Worm (Caenorhabditis elegans) whole organism, L3 larva: ENCODE measurements around the gene T18D3.1.

Source experiments
- R02D3.7 ChIP-seq: fragments of 150-350 bp; optimal IDR thresholded peaks from 2 replicates; lab custom pipeline; 2014; ENCODE audit warnings: missing biosample characterization, missing genetic modification characterization
- ZK546.5 ChIP-seq: sonication (generic microtip); optimal IDR thresholded peaks from 2 replicates; lab custom pipeline; 2017; ENCODE audit warnings: missing biosample characterization, missing genetic modification characterization
- aly-2 ChIP-seq: fragments of 150-350 bp; optimal IDR thresholded peaks from 2 replicates; lab custom pipeline; 2014; ENCODE audit warnings: missing biosample characterization, missing genetic modification characterization
- ceh-16 ChIP-seq: sonication (generic microtip); optimal IDR thresholded peaks from 2 replicates; lab custom pipeline; 2017; ENCODE audit warnings: missing biosample characterization, missing genetic modification characterization
- ceh-28 ChIP-seq: fragments of 150-350 bp; optimal IDR thresholded peaks from 2 replicates; lab custom pipeline; 2014; ENCODE audit warnings: missing biosample characterization, missing genetic modification reagents, missing genetic modification characterization
- ceh-82 ChIP-seq: fragments of 150-350 bp; optimal IDR thresholded peaks from 2 replicates; lab custom pipeline; 2014; ENCODE audit warnings: missing biosample characterization, missing genetic modification characterization
- egl-27 ChIP-seq: sonication (generic microtip); optimal IDR thresholded peaks from 4 replicates; lab custom pipeline; 2017; ENCODE audit warnings: missing biosample characterization, missing genetic modification reagents, missing genetic modification characterization
- egl-5 ChIP-seq: fragments of 150-350 bp; optimal IDR thresholded peaks from 2 replicates; lab custom pipeline; 2017; ENCODE audit warnings: missing biosample characterization, missing genetic modification reagents, missing genetic modification characterization, inconsistent platforms
- elt-1 ChIP-seq: fragments of 150-350 bp; optimal IDR thresholded peaks from 2 replicates; lab custom pipeline; 2014; ENCODE audit warnings: missing biosample characterization, missing genetic modification characterization
- elt-2 ChIP-seq: sonication (generic microtip); optimal IDR thresholded peaks from 2 replicates; lab custom pipeline; 2016; ENCODE audit warnings: missing genetic modification reagents, mild to moderate bottlenecking, missing genetic modification characterization, missing compliant biosample characterization
- elt-3 ChIP-seq, 3 experiments: fragments of 150-350 bp in 1 of 3; sonication (generic microtip) in 2 of 3; optimal IDR thresholded peaks; 2 replicates in 2 of 3; 4 replicates in 1 of 3; lab custom pipeline; 2014 to 2017; ENCODE audit warnings: missing biosample characterization in 3 of 3, missing genetic modification characterization in 3 of 3
- eor-1 ChIP-seq, 2 experiments: fragments of 150-350 bp; optimal IDR thresholded peaks; 2 replicates each; lab custom pipeline; 2014 to 2018; ENCODE audit warnings: missing biosample characterization in 2 of 2, missing genetic modification characterization in 2 of 2
- fkh-2 ChIP-seq: fragments of 150-350 bp; optimal IDR thresholded peaks from 2 replicates; lab custom pipeline; 2014; ENCODE audit warnings: missing biosample characterization, missing genetic modification reagents, missing genetic modification characterization
- hmg-11 ChIP-seq: sonication (generic microtip); optimal IDR thresholded peaks from 2 replicates; lab custom pipeline; 2016; ENCODE audit warnings: missing genetic modification characterization, missing compliant biosample characterization
- lin-15B ChIP-seq: fragments of 150-350 bp; optimal IDR thresholded peaks from 2 replicates; lab custom pipeline; 2014; ENCODE audit warnings: missing biosample characterization, missing genetic modification characterization
- lsy-12 ChIP-seq: sonication (generic microtip); optimal IDR thresholded peaks from 2 replicates; lab custom pipeline; 2016; ENCODE audit warnings: mild to moderate bottlenecking, missing genetic modification characterization, missing compliant biosample characterization
- mdl-1 ChIP-seq: fragments of 150-350 bp; optimal IDR thresholded peaks from 2 replicates; lab custom pipeline; 2014; ENCODE audit warnings: missing biosample characterization, missing genetic modification characterization
- mml-1 ChIP-seq: fragments of 150-350 bp; sonication (generic microtip); optimal IDR thresholded peaks from 3 replicates; lab custom pipeline; 2014; ENCODE audit warnings: missing biosample characterization, missing genetic modification characterization
- nhr-11 ChIP-seq: fragments of 150-350 bp; optimal IDR thresholded peaks from 2 replicates; lab custom pipeline; 2014; ENCODE audit warnings: missing biosample characterization, missing genetic modification characterization
- nhr-12 ChIP-seq: fragments of 150-350 bp; optimal IDR thresholded peaks from 2 replicates; lab custom pipeline; 2014; ENCODE audit warnings: missing biosample characterization, missing genetic modification characterization
- nhr-23 ChIP-seq: fragments of 150-350 bp; optimal IDR thresholded peaks from 2 replicates; lab custom pipeline; 2014; ENCODE audit warnings: missing biosample characterization, missing genetic modification reagents, missing genetic modification characterization
- nhr-25 ChIP-seq: sonication (generic microtip); optimal IDR thresholded peaks from 2 replicates; lab custom pipeline; 2017; ENCODE audit warnings: missing biosample characterization, missing genetic modification characterization
- nhr-28 ChIP-seq: fragments of 150-350 bp; optimal IDR thresholded peaks from 2 replicates; lab custom pipeline; 2014; ENCODE audit warnings: missing biosample characterization, missing genetic modification characterization
- nhr-43 ChIP-seq: sonication (generic microtip); optimal IDR thresholded peaks from 2 replicates; lab custom pipeline; 2016; ENCODE audit warnings: mild to moderate bottlenecking, missing genetic modification characterization, missing compliant biosample characterization; ENCODE audit not compliant: poor library complexity, severe bottlenecking
- nhr-76 ChIP-seq: fragments of 150-350 bp; sonication (generic microtip); optimal IDR thresholded peaks from 5 replicates; lab custom pipeline; 2014; ENCODE audit warnings: missing biosample characterization, missing genetic modification characterization
- nhr-77 ChIP-seq: fragments of 150-350 bp; optimal IDR thresholded peaks from 2 replicates; lab custom pipeline; 2014; ENCODE audit warnings: missing biosample characterization, missing genetic modification characterization
- pha-4 ChIP-seq: fragments of 150-350 bp; optimal IDR thresholded peaks from 2 replicates; lab custom pipeline; 2014; ENCODE audit warnings: missing biosample characterization, missing genetic modification reagents, missing genetic modification characterization
- pqm-1 ChIP-seq: fragments of 150-350 bp; optimal IDR thresholded peaks from 2 replicates; lab custom pipeline; 2017; ENCODE audit warnings: missing biosample characterization, missing genetic modification characterization, inconsistent platforms
- sea-2 ChIP-seq: fragments of 150-350 bp; sonication (generic microtip); optimal IDR thresholded peaks from 4 replicates; lab custom pipeline; 2014; ENCODE audit warnings: missing biosample characterization, missing genetic modification reagents, missing genetic modification characterization
- skn-1 ChIP-seq: fragments of 150-350 bp; optimal IDR thresholded peaks from 2 replicates; lab custom pipeline; 2014; ENCODE audit warnings: missing biosample characterization, missing genetic modification characterization
- tbx-2 ChIP-seq: sonication (generic microtip); optimal IDR thresholded peaks from 2 replicates; lab custom pipeline; 2016; ENCODE audit warnings: mild to moderate bottlenecking, missing genetic modification characterization, missing compliant biosample characterization
- unc-62 ChIP-seq: fragments of 150-350 bp; sonication (generic microtip); optimal IDR thresholded peaks from 4 replicates; lab custom pipeline; 2014; ENCODE audit warnings: missing biosample characterization, missing genetic modification reagents, missing genetic modification characterization
- ztf-11 ChIP-seq: fragments of 150-350 bp; optimal IDR thresholded peaks from 2 replicates; lab custom pipeline; 2014; ENCODE audit warnings: missing biosample characterization, missing genetic modification characterization
- ztf-4 ChIP-seq: fragments of 150-350 bp; optimal IDR thresholded peaks from 2 replicates; lab custom pipeline; 2014; ENCODE audit warnings: missing biosample characterization, missing genetic modification characterization

Gene T18D3.1

ce11 chrX:12422580-12422979 lies 32.0 kb upstream of the T18D3.1 start:
- TF ChIP-seq elt-3 (tag; optimal IDR thresholded peaks at IDR 0.05; lab: Kevin White, UChicago) (no peak), nhr-25 (tag; lab: Kevin White, UChicago) (peak; percentile 19), nhr-23 (tag; lab: Kevin White, UChicago) (peak; percentile 68), nhr-43 (tag; lab: Kevin White, UChicago) (peak; percentile 34), unc-62 (GFP tag; lab: Kevin White, UChicago) (peak; percentile 17)
- TF ChIP-seq, all 47 proteins: peak for 4

- TF ChIP-seq eor-1 (tag; optimal IDR thresholded peaks at IDR 0.05; lab: Kevin White, UChicago) (no peak), nhr-43 (tag; lab: Kevin White, UChicago) (peak; percentile 91), tbx-2 (peak; percentile 30), R02D3.7 (tag; lab: Kevin White, UChicago) (peak; percentile 18), ceh-28 (tag; lab: Kevin White, UChicago) (peak; percentile 61), egl-27 (tag; lab: Kevin White, UChicago) (peak; percentile 12), unc-62 (GFP tag; lab: Kevin White, UChicago) (peak; percentile 20), elt-3 (tag; optimal IDR thresholded peaks at IDR 0.05; lab: Kevin White, UChicago) (peak; percentile 42 to 88 (median 53)), aly-2 (tag; lab: Kevin White, UChicago) (no peak), nhr-76 (tag; lab: Kevin White, UChicago) (peak; percentile 80), mdl-1 (tag; lab: Kevin White, UChicago) (peak; percentile 13), nhr-23 (tag; lab: Kevin White, UChicago) (peak; percentile 80), nhr-25 (tag; lab: Kevin White, UChicago) (peak; percentile 70), pqm-1 (tag; lab: Kevin White, UChicago) (no peak)
These were observed 29.1 kb upstream of the T18D3.1 start, which contains the start of gene T24D3.2 for ce11 chrX:12425427-12425826. Gene T24D3.2, plus strand, starts transcription at chrX:12425730.

ce11 chrX:12430309-12430708 lies 24.2 kb upstream of the T18D3.1 start, which contains the start of gene med-1:
Gene med-1, plus strand, starts transcription at chrX:12430609.
- TF ChIP-seq ztf-11 (tag; lab: Kevin White, UChicago): no peak
- no peak for TF ChIP-seq nhr-76 (tag; lab: Kevin White, UChicago)
- no peak for TF ChIP-seq lsy-12 (tag; lab: Kevin White, UChicago)
- no peak for TF ChIP-seq ceh-82 (tag; lab: Kevin White, UChicago)
- TF ChIP-seq egl-5 (tag; lab: Kevin White, UChicago): no peak
- TF ChIP-seq elt-1 (tag; lab: Kevin White, UChicago): no peak
- no peak for TF ChIP-seq tbx-2
- no peak for TF ChIP-seq pqm-1 (tag; lab: Kevin White, UChicago)
- no peak for TF ChIP-seq elt-3 (tag; optimal IDR thresholded peaks at IDR 0.05; lab: Kevin White, UChicago)
- TF ChIP-seq sea-2 (GFP tag; lab: Kevin White, UChicago): no peak
- TF ChIP-seq ZK546.5 (tag; lab: Kevin White, UChicago): no peak
- no peak for TF ChIP-seq nhr-11 (tag; lab: Kevin White, UChicago)
- TF ChIP-seq lin-15B: no peak
- no peak for TF ChIP-seq fkh-2 (tag; lab: Kevin White, UChicago)
- no peak for TF ChIP-seq nhr-77 (tag; lab: Kevin White, UChicago)

ce11 chrX:12434086-12434485 lies 20.5 kb upstream of the T18D3.1 start, which contains the start of gene tsct-1:
Gene tsct-1, plus strand, starts transcription at chrX:12434097.
- TF ChIP-seq pha-4 (tag; lab: Kevin White, UChicago): peak; percentile 86
- no peak for TF ChIP-seq aly-2 (tag; lab: Kevin White, UChicago)

- TF ChIP-seq nhr-76 (tag; lab: Kevin White, UChicago) (no peak), nhr-12 (tag; lab: Kevin White, UChicago) (no peak), mdl-1 (tag; lab: Kevin White, UChicago) (no peak), ZK546.5 (tag; lab: Kevin White, UChicago) (no peak), elt-3 (tag; optimal IDR thresholded peaks at IDR 0.05; lab: Kevin White, UChicago) (no peak), nhr-28 (tag; lab: Kevin White, UChicago) (no peak), nhr-77 (tag; lab: Kevin White, UChicago) (no peak), ceh-16 (tag; lab: Kevin White, UChicago) (no peak), pqm-1 (tag; lab: Kevin White, UChicago) (peak; percentile 22), ztf-4 (tag; lab: Kevin White, UChicago) (no peak), ceh-82 (tag; lab: Kevin White, UChicago) (no peak), elt-2 (tag; lab: Kevin White, UChicago) (peak; percentile 41), nhr-23 (tag; lab: Kevin White, UChicago) (no peak), skn-1 (tag; lab: Kevin White, UChicago) (no peak), mml-1 (tag; lab: Kevin White, UChicago) (no peak), nhr-25 (tag; lab: Kevin White, UChicago) (no peak), R02D3.7 (tag; lab: Kevin White, UChicago) (no peak), hmg-11 (no peak), pha-4 (tag; lab: Kevin White, UChicago) (peak; percentile 56)
These were observed 19.3 kb upstream of the T18D3.1 start for ce11 chrX:12435246-12435645.
